Worm (Caenorhabditis elegans) whole organism, young adult: ENCODE results near the gene F25B5.3.
A peak's percentile ranks its signal among the peaks of the same experiment; 100 is the strongest.

Source experiments
- B0019.2 ChIP-seq: fragments of 200-800 bp; sonication (Bioruptor generic); conservative IDR thresholded peaks from 2 replicates; pipeline ENCODE4 v1.3.6; 2022; ENCODE audit warnings: missing genetic modification reagents, missing genetic modification characterization, missing compliant biosample characterization
- B0261.1 ChIP-seq: sonication (generic microtip); optimal IDR thresholded peaks from 2 replicates; lab custom pipeline; 2016; ENCODE audit warnings: mild to moderate bottlenecking, missing genetic modification characterization, moderate library complexity, missing compliant biosample characterization
- B0336.3 ChIP-seq: fragments of 200-800 bp; sonication (Bioruptor generic); IDR thresholded peaks from 2 replicates; pipeline ENCODE4 v1.3.6; 2022; ENCODE audit warnings: missing genetic modification characterization, missing compliant biosample characterization
- C06A6.2 ChIP-seq: fragments of 200-800 bp; sonication (Bioruptor generic); conservative IDR thresholded peaks from 2 replicates; pipeline ENCODE4 v1.3.6; 2022; ENCODE audit warnings: missing genetic modification characterization, missing compliant biosample characterization
- F10E7.11 ChIP-seq: sonication (generic microtip); optimal IDR thresholded peaks from 2 replicates; lab custom pipeline; 2017; ENCODE audit warnings: mild to moderate bottlenecking, missing genetic modification characterization, moderate library complexity, missing compliant biosample characterization
- F22D6.2 ChIP-seq: sonication (generic microtip); optimal IDR thresholded peaks from 2 replicates; lab custom pipeline; 2016; ENCODE audit warnings: mild to moderate bottlenecking, missing genetic modification characterization, missing compliant biosample characterization
- F52B5.7 ChIP-seq: sonication (generic microtip); optimal IDR thresholded peaks from 2 replicates; lab custom pipeline; 2016; ENCODE audit warnings: mild to moderate bottlenecking, missing genetic modification characterization, missing compliant biosample characterization
- F55B11.4 ChIP-seq: sonication (generic microtip); optimal IDR thresholded peaks from 2 replicates; lab custom pipeline; 2016; ENCODE audit warnings: missing compliant biosample characterization, missing genetic modification characterization, borderline replicate concordance; ENCODE audit not compliant: insufficient read depth
- F57A8.1 ChIP-seq: fragments of 200-800 bp; sonication (Bioruptor generic); optimal IDR thresholded peaks from 2 replicates; lab custom pipeline; 2018; ENCODE audit warnings: mild to moderate bottlenecking, missing genetic modification characterization, moderate library complexity, missing compliant biosample characterization
- F57C9.4 ChIP-seq: sonication (generic microtip); optimal IDR thresholded peaks from 2 replicates; lab custom pipeline; 2017; ENCODE audit warnings: mild to moderate bottlenecking, missing genetic modification characterization, missing compliant biosample characterization
- K12H6.12 ChIP-seq: fragments of 200-800 bp; sonication (Bioruptor generic); optimal IDR thresholded peaks from 2 replicates; lab custom pipeline; 2018; ENCODE audit warnings: mild to moderate bottlenecking, missing genetic modification characterization, missing compliant biosample characterization
- T07F8.4 ChIP-seq: sonication (generic microtip); optimal IDR thresholded peaks from 2 replicates; lab custom pipeline; 2016; ENCODE audit warnings: mild to moderate bottlenecking, missing genetic modification characterization, moderate library complexity, missing compliant biosample characterization
- Y53G8AR.9 ChIP-seq: fragments of 200-800 bp; sonication (Bioruptor generic); conservative IDR thresholded peaks from 2 replicates; pipeline ENCODE4 v1.3.6; 2022; ENCODE audit warnings: missing genetic modification reagents, missing genetic modification characterization, missing compliant biosample characterization
- Y67H2A.10 ChIP-seq: fragments of 200-800 bp; sonication (Bioruptor generic); conservative IDR thresholded peaks from 2 replicates; pipeline ENCODE4 v1.3.6; 2022; ENCODE audit warnings: missing genetic modification reagents, missing genetic modification characterization, missing compliant biosample characterization
- ZK185.1 ChIP-seq: sonication (generic microtip); optimal IDR thresholded peaks from 2 replicates; lab custom pipeline; 2016; ENCODE audit warnings: mild to moderate bottlenecking, missing genetic modification characterization, missing compliant biosample characterization; ENCODE audit not compliant: poor library complexity, severe bottlenecking
- atf-7 ChIP-seq: sonication (generic microtip); optimal IDR thresholded peaks from 2 replicates; lab custom pipeline; 2017; ENCODE audit warnings: mild to moderate bottlenecking, missing genetic modification characterization, missing compliant biosample characterization
- attf-3 ChIP-seq: fragments of 200-800 bp; sonication (Bioruptor generic); conservative IDR thresholded peaks from 2 replicates; pipeline ENCODE4 v1.3.6; 2022; ENCODE audit warnings: missing genetic modification reagents, missing genetic modification characterization, missing compliant biosample characterization
- attf-5 ChIP-seq: fragments of 200-800 bp; sonication (Bioruptor generic); optimal IDR thresholded peaks from 2 replicates; lab custom pipeline; 2018; ENCODE audit warnings: mild to moderate bottlenecking, missing genetic modification characterization, missing compliant biosample characterization
- bed-1 ChIP-seq: fragments of 200-800 bp; sonication (Bioruptor generic); IDR thresholded peaks from 2 replicates; pipeline ENCODE4 v1.3.6; 2022; ENCODE audit warnings: missing genetic modification reagents, missing genetic modification characterization, missing compliant biosample characterization
- bed-2 ChIP-seq: fragments of 200-800 bp; sonication (Bioruptor generic); IDR thresholded peaks from 2 replicates; pipeline ENCODE4 v1.3.6; 2022; ENCODE audit warnings: missing genetic modification reagents, missing genetic modification characterization, missing compliant biosample characterization
- cebp-2 ChIP-seq: fragments of 200-800 bp; sonication (Bioruptor generic); IDR thresholded peaks from 2 replicates; pipeline ENCODE4 v1.3.6; 2022; ENCODE audit warnings: missing genetic modification characterization, missing compliant biosample characterization
- ceh-27 ChIP-seq: fragments of 200-800 bp; sonication (Bioruptor generic); optimal IDR thresholded peaks from 2 replicates; lab custom pipeline; 2018; ENCODE audit warnings: mild to moderate bottlenecking, missing genetic modification characterization, moderate library complexity, missing compliant biosample characterization
- ceh-40 ChIP-seq: fragments of 200-800 bp; sonication (Bioruptor generic); IDR thresholded peaks from 2 replicates; pipeline ENCODE4 v1.3.6; 2022; ENCODE audit warnings: missing genetic modification characterization, missing compliant biosample characterization
- ceh-58 ChIP-seq: fragments of 200-800 bp; sonication (Bioruptor generic); IDR thresholded peaks from 2 replicates; pipeline ENCODE4 v1.3.6; 2022; ENCODE audit warnings: missing genetic modification characterization, missing compliant biosample characterization
- ceh-79 ChIP-seq: sonication (generic microtip); optimal IDR thresholded peaks from 2 replicates; lab custom pipeline; 2017; ENCODE audit warnings: mild to moderate bottlenecking, missing genetic modification characterization, missing compliant biosample characterization
- dox-1 ChIP-seq: fragments of 200-800 bp; sonication (Bioruptor generic); IDR thresholded peaks from 2 replicates; pipeline ENCODE4 v1.3.6; 2022; ENCODE audit warnings: missing genetic modification reagents, missing genetic modification characterization, missing compliant biosample characterization
- dpff-1 ChIP-seq: sonication (generic microtip); optimal IDR thresholded peaks from 2 replicates; lab custom pipeline; 2017; ENCODE audit warnings: mild to moderate bottlenecking, missing genetic modification characterization, missing compliant biosample characterization
- dpl-1 ChIP-seq: fragments of 150-350 bp; optimal IDR thresholded peaks from 2 replicates; lab custom pipeline; 2014; ENCODE audit warnings: missing biosample characterization, missing genetic modification reagents, missing genetic modification characterization
- efl-1 ChIP-seq: fragments of 150-350 bp; optimal IDR thresholded peaks from 2 replicates; lab custom pipeline; 2014; ENCODE audit warnings: missing biosample characterization, missing genetic modification reagents, missing genetic modification characterization
- egl-18 ChIP-seq: fragments of 200-800 bp; sonication (Bioruptor generic); IDR thresholded peaks from 2 replicates; pipeline ENCODE4 v1.3.6; 2022; ENCODE audit warnings: missing genetic modification reagents, missing genetic modification characterization, missing compliant biosample characterization
- gei-17 ChIP-seq: fragments of 200-800 bp; sonication (Bioruptor generic); optimal IDR thresholded peaks from 2 replicates; lab custom pipeline; 2018; ENCODE audit warnings: mild to moderate bottlenecking, missing genetic modification characterization, missing compliant biosample characterization
- hmg-1.2 ChIP-seq: fragments of 200-800 bp; sonication (Bioruptor generic); IDR thresholded peaks from 2 replicates; pipeline ENCODE4 v1.3.6; 2022; ENCODE audit warnings: missing genetic modification reagents, missing genetic modification characterization, missing compliant biosample characterization
- lir-1 ChIP-seq: fragments of 200-800 bp; sonication (Bioruptor generic); conservative IDR thresholded peaks from 2 replicates; pipeline ENCODE4 v1.3.6; 2022; ENCODE audit warnings: missing genetic modification reagents, missing genetic modification characterization, missing compliant biosample characterization
- lsl-1 ChIP-seq: fragments of 200-800 bp; sonication (Bioruptor generic); optimal IDR thresholded peaks from 2 replicates; lab custom pipeline; 2018; ENCODE audit warnings: mild to moderate bottlenecking, missing genetic modification characterization, moderate library complexity, missing compliant biosample characterization
- lsy-27 ChIP-seq: sonication (generic microtip); optimal IDR thresholded peaks from 2 replicates; lab custom pipeline; 2017; ENCODE audit warnings: missing genetic modification characterization, mild to moderate bottlenecking, missing compliant biosample characterization, antibody characterized with exemption, missing genotype, borderline replicate concordance; ENCODE audit not compliant: insufficient read depth
- madf-10 ChIP-seq: sonication (generic microtip); optimal IDR thresholded peaks from 2 replicates; lab custom pipeline; 2016; ENCODE audit warnings: mild to moderate bottlenecking, missing genetic modification characterization, missing compliant biosample characterization
- madf-8 ChIP-seq: fragments of 200-800 bp; sonication (Bioruptor generic); conservative IDR thresholded peaks from 2 replicates; pipeline ENCODE4 v1.3.6; 2022; ENCODE audit warnings: missing genetic modification reagents, missing genetic modification characterization, missing compliant biosample characterization
- mcd-1 ChIP-seq: fragments of 200-800 bp; sonication (Bioruptor generic); IDR thresholded peaks from 2 replicates; pipeline ENCODE4 v1.3.6; 2022; ENCODE audit warnings: missing genetic modification reagents, missing genetic modification characterization, missing compliant biosample characterization
- nhr-120 ChIP-seq: fragments of 200-800 bp; sonication (Bioruptor generic); IDR thresholded peaks from 2 replicates; pipeline ENCODE4 v1.3.6; 2022; ENCODE audit warnings: missing genetic modification characterization, missing compliant biosample characterization
- nhr-80 ChIP-seq: sonication (generic microtip); optimal IDR thresholded peaks from 2 replicates; lab custom pipeline; 2016; ENCODE audit warnings: missing genetic modification characterization, missing compliant biosample characterization
- pha-4 ChIP-seq: fragments of 150-350 bp; sonication (generic microtip); optimal IDR thresholded peaks from 2 replicates; lab custom pipeline; 2014; ENCODE audit warnings: missing biosample characterization, missing genetic modification reagents, missing genetic modification characterization
- rpc-1 ChIP-seq, 2 experiments: fragments of 150-350 bp in 1 of 2; sonication (generic microtip) in 1 of 2; optimal IDR thresholded peaks; 2 replicates each; lab custom pipeline; 2014 to 2018; ENCODE audit warnings: missing biosample characterization in 1 of 2, missing genetic modification characterization in 1 of 2, missing genetic modification reagents in 1 of 2, missing genotype in 1 of 2
- sdz-38 ChIP-seq: sonication (generic microtip); optimal IDR thresholded peaks from 2 replicates; lab custom pipeline; 2016; ENCODE audit warnings: missing genotype, missing genetic modification characterization, missing compliant biosample characterization
- sea-2 ChIP-seq: fragments of 200-800 bp; sonication (Bioruptor generic); IDR thresholded peaks from 2 replicates; pipeline ENCODE4 v1.3.6; 2022; ENCODE audit warnings: missing genetic modification characterization, missing compliant biosample characterization
- snpc-1.1 ChIP-seq: sonication (generic microtip); optimal IDR thresholded peaks from 2 replicates; lab custom pipeline; 2017; ENCODE audit warnings: missing genetic modification characterization, mild to moderate bottlenecking, missing compliant biosample characterization, antibody characterized with exemption, moderate library complexity, missing genotype, missing genetic modification reagents; ENCODE audit not compliant: insufficient read depth
- zim-3 ChIP-seq: sonication (generic microtip); optimal IDR thresholded peaks from 2 replicates; lab custom pipeline; 2017; ENCODE audit warnings: mild to moderate bottlenecking, missing genetic modification characterization, moderate library complexity, missing compliant biosample characterization
- ztf-18 ChIP-seq: sonication (generic microtip); optimal IDR thresholded peaks from 2 replicates; lab custom pipeline; 2016; ENCODE audit warnings: missing genotype, mild to moderate bottlenecking, missing genetic modification characterization, missing compliant biosample characterization

The F25B5.3 gene

DNA sequence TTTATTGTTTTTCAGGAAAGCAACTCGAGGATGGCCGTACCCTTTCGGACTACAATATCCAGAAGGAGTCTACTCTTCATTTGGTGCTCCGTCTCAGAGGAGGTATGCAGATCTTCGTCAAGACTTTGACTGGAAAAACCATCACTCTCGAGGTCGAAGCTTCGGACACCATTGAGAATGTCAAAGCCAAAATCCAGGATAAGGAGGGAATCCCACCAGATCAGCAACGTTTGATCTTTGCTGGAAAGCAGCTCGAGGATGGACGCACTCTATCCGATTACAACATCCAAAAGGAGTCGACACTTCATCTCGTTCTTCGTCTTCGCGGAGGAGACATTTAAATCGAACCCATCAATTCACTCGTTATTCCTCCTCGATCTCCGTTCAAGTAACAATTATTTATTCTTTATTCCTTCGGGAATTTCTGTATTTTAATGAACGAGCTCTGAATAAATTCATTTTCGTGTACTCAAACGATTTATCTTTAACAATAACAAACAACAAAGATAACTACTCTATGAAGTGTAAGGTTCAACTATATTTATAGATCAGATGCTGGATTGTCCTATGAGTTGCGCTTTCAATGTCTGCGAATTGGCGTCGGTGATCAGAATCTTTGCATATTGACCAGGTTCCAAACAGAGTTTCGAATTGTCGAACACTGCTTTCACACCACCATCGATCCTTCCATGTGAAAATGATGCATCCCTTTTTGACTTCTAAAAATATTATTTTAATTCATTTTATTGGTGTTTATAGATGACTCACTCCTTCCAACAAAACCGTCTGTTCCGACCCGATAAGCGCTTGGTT is 5.1 kb upstream of the F25B5.3 start (continued):
- TF ChIP-seq K12H6.12 (tag; lab: Kevin White, UChicago) (peak; percentile 22), Y67H2A.10 (no peak), B0336.3 (GFP tag; lab: Robert Waterston, UW) (peak; percentile 93), F57A8.1 (GFP tag; lab: Kevin White, UChicago) (no peak), attf-3 (peak; percentile 40; the same call in 1 of the 2 replicates), T07F8.4 (tag; lab: Kevin White, UChicago) (peak; percentile 51), lsl-1 (GFP tag; lab: Kevin White, UChicago) (peak; percentile 27), cebp-2 (peak; percentile 88), lir-1 (GFP tag; lab: Robert Waterston, UW) (no peak), B0019.2 (GFP tag; lab: Robert Waterston, UW) (no peak), Y53G8AR.9 (GFP tag; lab: Robert Waterston, UW) (peak; percentile 90), ceh-79 (no peak), nhr-80 (peak; percentile 17), ceh-40 (no peak), dpff-1 (no peak), F55B11.4 (tag; lab: Kevin White, UChicago) (no peak), zim-3 (tag; lab: Kevin White, UChicago) (peak; percentile 27), madf-8 (GFP tag; lab: Robert Waterston, UW) (no peak; the same call in 1 of the 2 replicates), F22D6.2 (tag; lab: Kevin White, UChicago) (peak; percentile 47), B0261.1 (tag; lab: Kevin White, UChicago) (no peak), ZK185.1 (tag; lab: Kevin White, UChicago) (peak; percentile 75), ceh-58 (GFP tag; lab: Robert Waterston, UW) (peak; percentile 81; the same call in 1 of the 2 replicates), F52B5.7 (tag; lab: Kevin White, UChicago) (peak; percentile 62), C06A6.2 (GFP tag; lab: Robert Waterston, UW) (peak; percentile 50; the same call in 1 of the 2 replicates), snpc-1.1 (tag; lab: Kevin White, UChicago) (peak; percentile 73), atf-7 (tag; lab: Kevin White, UChicago) (peak; percentile 81), madf-10 (peak; percentile 82), ceh-27 (GFP tag; lab: Kevin White, UChicago) (peak; percentile 50), hmg-1.2 (GFP tag; lab: Robert Waterston, UW) (peak; percentile 60), ztf-18 (tag; lab: Kevin White, UChicago) (peak; percentile 11), pha-4 (tag; lab: Kevin White, UChicago) (peak; percentile 60), sea-2 (GFP tag; lab: Robert Waterston, UW) (no peak), F57C9.4 (tag; lab: Kevin White, UChicago) (no peak), rpc-1 (optimal IDR thresholded peaks at IDR 0.05; lab: Kevin White, UChicago) (no peak), rpc-1 (tag; optimal IDR thresholded peaks at IDR 0.05; lab: Kevin White, UChicago) (no peak), bed-1 (GFP tag; lab: Robert Waterston, UW) (no peak), lsy-27 (tag; lab: Kevin White, UChicago) (no peak), dox-1 (GFP tag; lab: Robert Waterston, UW) (peak; percentile 56), dpl-1 (GFP tag; lab: Kevin White, UChicago) (no peak), attf-5 (peak; percentile 39), mcd-1 (peak; percentile 56), bed-2 (GFP tag; lab: Robert Waterston, UW) (0 out of 2 replicates have a peak, but pooled peaks have one; percentile 9), nhr-120 (GFP tag; lab: Robert Waterston, UW) (no peak; the same call in 1 of the 2 replicates), F10E7.11 (tag; lab: Kevin White, UChicago) (no peak), efl-1 (no peak), egl-18 (GFP tag; lab: Robert Waterston, UW) (no peak), gei-17 (GFP tag; lab: Kevin White, UChicago) (peak; percentile 41), sdz-38 (tag; lab: Kevin White, UChicago) (no peak)
